Worm (Caenorhabditis elegans): Measurements from ENCODE around the gene Y16B4A.2.
A peak's percentile ranks its signal among the peaks of the same experiment; 100 is the strongest.

Y16B4A.2 gene

DNA sequence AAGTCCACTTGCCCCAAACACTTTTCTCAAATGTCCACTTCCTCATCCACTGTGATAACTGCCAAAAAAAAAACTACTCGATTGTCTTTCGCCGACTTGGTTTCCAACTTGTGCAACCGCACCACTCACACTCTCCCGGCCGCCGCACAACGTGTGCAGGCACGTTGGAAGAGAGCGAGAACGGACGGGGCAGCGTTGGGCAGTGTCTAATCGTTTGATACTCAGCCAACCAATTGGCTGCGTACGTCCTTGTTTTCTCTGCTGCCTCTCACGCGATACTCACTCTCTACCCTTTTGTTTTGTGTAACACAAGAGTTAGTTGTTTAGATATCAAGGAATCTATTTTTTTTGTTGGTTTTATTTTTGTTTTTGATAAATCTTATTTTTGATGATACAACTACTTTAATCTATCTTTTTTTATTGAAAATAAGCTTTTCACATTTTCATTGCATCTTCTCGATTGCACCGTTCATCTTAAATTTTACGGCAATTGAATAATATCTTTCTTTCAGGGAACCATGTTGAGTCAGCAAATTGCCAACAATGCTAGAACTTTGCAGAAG lies 18.1 kb downstream of the Y16B4A.2 start, which contains the start of gene sucl-1 (continued):
- TF ChIP-seq php-3 (GFP tag; IDR thresholded peaks at IDR 0.05) (peak; percentile 75), nhr-102 (tag; optimal IDR thresholded peaks at IDR 0.05) (peak; percentile 69), nhr-48 (tag; optimal IDR thresholded peaks at IDR 0.05) (peak; percentile 74), zip-2 (tag; optimal IDR thresholded peaks at IDR 0.05) (no peak), dmd-6 (GFP tag; IDR thresholded peaks at IDR 0.05) (peak; percentile 87), lin-38 (GFP tag; IDR thresholded peaks at IDR 0.05) (peak; percentile 60), rbr-2 (tag; optimal IDR thresholded peaks at IDR 0.05) (peak; percentile 91), mep-1 (tag; optimal IDR thresholded peaks at IDR 0.05) (peak; percentile 96), lim-7 (GFP tag; IDR thresholded peaks at IDR 0.05) (0 out of 2 replicates have a peak, but pooled peaks have one; percentile 46), daf-19 (GFP tag; conservative IDR thresholded peaks at IDR 0.05) (no peak), zip-11 (GFP tag; IDR thresholded peaks at IDR 0.05) (no peak), mxl-3 (GFP tag; optimal IDR thresholded peaks at IDR 0.05) (peak; percentile 100), spr-1 (tag; optimal IDR thresholded peaks at IDR 0.05) (peak; percentile 74), tag-97 (GFP tag; IDR thresholded peaks at IDR 0.05) (no peak), Y75B8A.6 (GFP tag; IDR thresholded peaks at IDR 0.05) (no peak), unc-130 (GFP tag; optimal IDR thresholded peaks at IDR 0.05) (no peak), lin-29 (GFP tag; IDR thresholded peaks at IDR 0.05) (no peak), ZK546.5 (tag; optimal IDR thresholded peaks at IDR 0.05) (no peak), ctbp-1 (GFP tag; IDR thresholded peaks at IDR 0.05) (peak; percentile 80), nhr-42 (GFP tag; IDR thresholded peaks at IDR 0.05) (no peak), T26A8.4 (GFP tag; IDR thresholded peaks at IDR 0.05) (peak; percentile 69; the same call in 1 of the 2 replicates), zag-1 (tag; optimal IDR thresholded peaks at IDR 0.05) (no peak), nhr-41 (GFP tag; IDR thresholded peaks at IDR 0.05) (no peak), hmg-1.1 (GFP tag; IDR thresholded peaks at IDR 0.05) (peak; percentile 91), lsy-2 (tag; optimal IDR thresholded peaks at IDR 0.05) (peak; percentile 65 to 89), unc-62 (GFP tag; optimal IDR thresholded peaks at IDR 0.05 in 1 of 2) (peak in 1 of 2 experiments; percentile 94), unc-62 (tag; optimal IDR thresholded peaks at IDR 0.05) (no peak), aly-2 (tag; optimal IDR thresholded peaks at IDR 0.05) (no peak), nhr-237 (tag; optimal IDR thresholded peaks at IDR 0.05) (peak; percentile 11), arid-1 (GFP tag; conservative IDR thresholded peaks at IDR 0.05) (0 out of 2 replicates have a peak, but pooled peaks have one; percentile 43), nhr-10 (tag; optimal IDR thresholded peaks at IDR 0.05) (no peak), hlh-11 (tag; optimal IDR thresholded peaks at IDR 0.05) (peak; percentile 94), nhr-28 (tag; optimal IDR thresholded peaks at IDR 0.05) (peak; percentile 90), dmd-8 (GFP tag; IDR thresholded peaks at IDR 0.05) (no peak), lin-15B (tag; optimal IDR thresholded peaks at IDR 0.05) (no peak), duxl-1 (tag; optimal IDR thresholded peaks at IDR 0.05; ENCODE audit: poor library complexity) (peak; percentile 67), ztf-11 (tag; optimal IDR thresholded peaks at IDR 0.05) (no peak), daf-12 (tag; optimal IDR thresholded peaks at IDR 0.05) (no peak), pqm-1 (tag; optimal IDR thresholded peaks at IDR 0.05) (peak; percentile 67), Y105C5A.15 (GFP tag; IDR thresholded peaks at IDR 0.05) (no peak), D1046.2 (GFP tag; IDR thresholded peaks at IDR 0.05) (no peak), ztf-7 (tag; optimal IDR thresholded peaks at IDR 0.05) (no peak), nhr-111 (GFP tag; optimal IDR thresholded peaks at IDR 0.05) (no peak), hlh-30 (tag; optimal IDR thresholded peaks at IDR 0.05; ENCODE audit: insufficient read depth) (peak; percentile 83), dve-1 (tag; optimal IDR thresholded peaks at IDR 0.05; ENCODE audit: insufficient read depth) (peak; percentile 93), nhr-11 (tag; optimal IDR thresholded peaks at IDR 0.05) (peak; percentile 86), egl-27 (tag; optimal IDR thresholded peaks at IDR 0.05) (no peak), ZK337.2 (GFP tag; IDR thresholded peaks at IDR 0.05) (no peak), nhr-76 (tag; optimal IDR thresholded peaks at IDR 0.05) (no peak), F44E2.7 (GFP tag; IDR thresholded peaks at IDR 0.05) (no peak), daf-8 (GFP tag; IDR thresholded peaks at IDR 0.05) (no peak), F37D6.2 (tag; optimal IDR thresholded peaks at IDR 0.05) (peak; percentile 23)
